Fruit fly (Drosophila melanogaster): ENCODE measurements around the gene CG34031.

The CG34031 gene

DNA sequence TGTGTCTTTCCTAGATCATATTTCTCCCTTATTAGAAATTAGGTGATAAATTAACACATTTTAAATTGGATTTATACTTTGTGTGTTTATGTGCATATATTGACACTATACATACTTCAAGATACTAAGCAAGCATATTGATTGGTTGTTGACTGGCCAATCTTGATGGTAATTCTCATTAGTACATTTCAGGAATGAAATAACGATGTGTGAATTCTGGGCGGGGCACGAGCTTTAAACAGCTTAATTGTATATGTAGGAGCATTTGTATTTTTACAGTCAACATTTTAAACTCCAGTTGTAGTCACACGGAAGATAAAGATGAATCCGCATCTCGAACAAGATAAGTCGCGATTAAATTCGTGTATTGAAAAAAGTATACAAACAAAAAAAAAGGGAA lies at the start of gene CG34031:
Gene CG34031 (plus strand): TSS at position 301 of the 400 bp plus-strand sequence.
- TF ChIP-seq CTCF (optimal IDR thresholded peaks at IDR 0.05) (no peak), CG8478 (optimal IDR thresholded peaks at IDR 0.05) (no peak)

DNA sequence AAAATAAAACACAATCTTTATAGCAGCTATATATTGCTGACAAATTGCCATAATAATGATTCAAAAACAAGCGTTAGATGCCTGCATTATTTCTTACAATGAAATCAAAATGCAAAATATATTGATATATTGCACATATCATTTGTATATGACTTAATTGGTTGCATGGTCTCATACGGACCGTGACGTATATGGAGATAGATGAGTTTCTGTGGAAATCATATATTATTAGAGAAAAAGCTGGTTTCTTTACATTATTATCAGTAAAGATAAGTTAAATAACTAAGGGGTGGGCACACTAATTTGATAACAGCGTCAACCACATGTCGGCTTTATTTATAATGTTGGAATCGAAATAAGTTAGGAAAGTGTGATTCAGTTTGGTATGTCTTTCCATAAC lies 48.5 kb upstream of the CG34031 start, which contains the start of gene CG33217:
Gene CG33217 (plus strand): TSS at position 290 of the 400 bp plus-strand sequence.
- TF ChIP-seq CTCF (optimal IDR thresholded peaks at IDR 0.05), result no peak
- no peak for TF ChIP-seq CG8478 (optimal IDR thresholded peaks at IDR 0.05)

DNA sequence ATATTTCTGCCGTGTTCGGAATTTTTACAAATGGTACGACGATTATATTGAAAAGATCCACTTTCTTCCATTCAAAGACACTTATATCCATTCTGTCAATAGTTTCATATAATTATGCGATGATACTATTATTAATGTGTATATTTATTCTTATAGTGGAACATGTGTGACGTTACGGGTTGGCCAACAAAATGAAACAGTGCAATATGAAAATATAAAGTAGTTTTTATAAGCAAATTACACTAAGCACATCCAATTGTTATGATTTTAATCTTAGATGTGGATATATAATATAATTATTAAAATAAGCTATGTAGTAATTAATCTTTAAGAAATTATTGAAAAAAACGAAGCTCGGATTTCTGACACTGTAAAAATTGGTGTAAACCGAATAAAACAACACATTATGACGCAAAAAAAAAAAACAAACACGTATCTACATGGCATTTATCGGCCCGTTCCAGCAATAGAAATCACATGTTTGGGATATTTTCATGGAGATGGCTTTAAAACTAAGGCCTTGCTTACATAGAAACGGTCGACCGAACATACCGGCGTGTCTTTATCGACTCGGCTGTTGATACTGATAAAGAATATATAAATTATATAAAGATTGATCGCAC lies 23.8 kb upstream of the CG34031 start, which contains the start of gene Vps11:
Gene Vps11 (minus strand): TSS at position 203 of the 623 bp plus-strand sequence.
- TF ChIP-seq CTCF (optimal IDR thresholded peaks at IDR 0.05), result no peak
- TF ChIP-seq CG8478 (optimal IDR thresholded peaks at IDR 0.05), result no peak

DNA sequence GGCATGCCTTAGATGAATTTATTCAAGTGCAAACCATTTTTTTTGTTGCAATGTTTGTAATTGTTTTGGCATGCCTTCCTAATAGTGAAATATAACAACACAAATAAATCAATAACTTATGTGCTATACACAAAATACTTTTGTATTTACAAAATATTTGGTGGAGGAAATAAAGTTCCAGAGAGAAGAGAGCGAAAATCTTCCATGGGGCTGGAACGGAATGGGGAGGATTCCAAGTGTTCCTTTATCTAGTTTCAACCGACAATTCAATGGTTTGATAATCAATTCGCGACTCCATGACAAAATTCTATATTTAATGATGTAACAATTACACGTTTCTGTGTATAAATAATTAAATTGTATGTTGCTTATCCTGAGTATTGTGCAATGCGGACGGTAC lies 32.2 kb downstream of the CG34031 start, which contains the start of gene nAChRalpha4:
Gene nAChRalpha4 (plus strand): TSS at position 246 of the 400 bp plus-strand sequence.
- TF ChIP-seq CG8478 (optimal IDR thresholded peaks at IDR 0.05) (no peak), CTCF (optimal IDR thresholded peaks at IDR 0.05) (no peak)

DNA sequence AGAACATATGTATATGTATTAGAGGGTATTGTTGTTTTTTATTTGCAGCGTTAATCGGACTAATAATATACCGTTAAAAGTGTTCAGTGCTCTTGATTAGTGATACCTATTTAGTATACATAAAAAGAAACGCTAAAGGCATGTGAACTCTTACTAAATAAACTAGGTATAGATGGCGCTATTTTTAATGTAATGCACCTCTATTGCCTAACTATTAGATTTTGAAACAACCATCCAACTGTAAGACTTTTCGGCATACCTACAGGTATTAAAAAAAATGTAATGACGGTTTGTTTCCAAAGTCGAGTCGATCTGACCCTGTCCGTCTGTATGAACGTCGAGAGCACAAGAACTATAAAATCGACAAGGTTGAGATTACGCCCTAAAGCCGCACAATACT lies 32.8 kb downstream of the CG34031 start:
- TF ChIP-seq CG8478 (optimal IDR thresholded peaks at IDR 0.05), result no peak
- TF ChIP-seq CTCF (optimal IDR thresholded peaks at IDR 0.05), result peak in 1 of 2 experiments; percentile 10

DNA sequence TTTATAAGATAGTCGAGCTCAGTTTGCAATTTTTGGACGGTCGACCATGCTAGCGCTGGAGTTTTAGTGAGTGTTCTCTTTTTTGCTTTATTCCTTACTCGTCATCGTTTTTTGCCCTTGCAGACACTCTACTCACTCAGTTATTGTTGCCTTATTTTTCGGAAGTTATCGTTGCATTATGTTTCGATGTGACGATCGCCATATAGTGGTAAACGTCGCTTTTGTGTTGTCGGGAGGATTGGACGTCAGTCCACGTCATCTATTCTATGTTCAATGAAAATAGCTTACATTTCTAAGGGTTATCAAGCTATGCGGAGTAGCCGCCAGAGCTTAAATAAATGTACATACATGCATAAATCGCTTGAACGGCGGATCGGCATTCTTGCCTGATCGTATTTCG lies 39.9 kb downstream of the CG34031 start:
- TF ChIP-seq CTCF (optimal IDR thresholded peaks at IDR 0.05), result no peak
- TF ChIP-seq CG8478 (optimal IDR thresholded peaks at IDR 0.05), result no peak
